In genomic region chrX:5746864-5747861, dm6 we compare ENCODE assay signal across 1 fruit fly cellular context.
A peak's percentile ranks its signal among the peaks of the same experiment; 100 is the strongest.
TF ChIP-seq lines count a peak whose summit lies in the region.

TSS of gene IntS6 (minus strand) at chrX:5747254.
TSS of gene Rtel1 (plus strand) at chrX:5747747.

TF ChIP-seq in whole organism, embryonic, 481 proteins besides CTCF, POLR2A, EP300 and RAD21 (continued from another document and continues in another):
- TF ChIP-seq bowl (GFP tag; IDR thresholded peaks at IDR 0.05; lab: Robert Waterston, UW) (peak; percentile 62; the same call in 1 of the 2 replicates), CG1603 (tag; optimal IDR thresholded peaks at IDR 0.05; lab: Kevin White, UChicago) (peak; percentile 91), trh (GFP tag; optimal IDR thresholded peaks at IDR 0.05; lab: Kevin White, UChicago) (peak; percentile 51), tio (GFP tag; optimal IDR thresholded peaks at IDR 0.05; lab: Kevin White, UChicago) (peak; percentile 89), CG2202 (tag; optimal IDR thresholded peaks at IDR 0.05; lab: Kevin White, UChicago) (peak; percentile 56), CG9437 (GFP tag; optimal IDR thresholded peaks at IDR 0.05; lab: Kevin White, UChicago) (peak; percentile 81), pita (GFP tag; optimal IDR thresholded peaks at IDR 0.05; lab: Kevin White, UChicago) (no peak), lab (GFP tag; optimal IDR thresholded peaks at IDR 0.05; lab: Kevin White, UChicago) (peak; percentile 89), H15 (GFP tag; IDR thresholded peaks at IDR 0.05; lab: Robert Waterston, UW) (peak; percentile 68; the same call in 2 of the 3 replicates), Gug (GFP tag; IDR thresholded peaks at IDR 0.05; lab: Robert Waterston, UW) (peak; percentile 90), CG6689 (GFP tag; IDR thresholded peaks at IDR 0.05; lab: Robert Waterston, UW) (peak; percentile 90), CG5180 (GFP tag; optimal IDR thresholded peaks at IDR 0.05; lab: Kevin White, UChicago) (peak; percentile 61), CG14667 (GFP tag; IDR thresholded peaks at IDR 0.05; lab: Robert Waterston, UW) (peak; percentile 82), Adf1 (GFP tag; IDR thresholded peaks at IDR 0.05; lab: Robert Waterston, UW) (peak; percentile 73), Jarid2 (GFP tag; optimal IDR thresholded peaks at IDR 0.05; lab: Kevin White, UChicago) (peak; percentile 47), CG13894 (tag; optimal IDR thresholded peaks at IDR 0.05; lab: Kevin White, UChicago) (peak; percentile 88), CG34376 (GFP tag; optimal IDR thresholded peaks at IDR 0.05; lab: Kevin White, UChicago) (peak; percentile 98), CG18476 (GFP tag; optimal IDR thresholded peaks at IDR 0.05; lab: Kevin White, UChicago) (peak; percentile 87), aop (GFP tag; IDR thresholded peaks at IDR 0.05; lab: Robert Waterston, UW) (no peak), gt (GFP tag; IDR thresholded peaks at IDR 0.05; lab: Robert Waterston, UW) (peak; percentile 61; the same call in 1 of the 2 replicates), fd96Cb (tag; optimal IDR thresholded peaks at IDR 0.05; lab: Kevin White, UChicago) (peak; percentile 88), CG12155 (GFP tag; optimal IDR thresholded peaks at IDR 0.05; lab: Kevin White, UChicago) (peak; percentile 90), stwl (tag; optimal IDR thresholded peaks at IDR 0.05; lab: Kevin White, UChicago) (no peak), Sry-δ (GFP tag; optimal IDR thresholded peaks at IDR 0.05; lab: Kevin White, UChicago) (peak; percentile 65), fd102C (GFP tag; optimal IDR thresholded peaks at IDR 0.05; lab: Kevin White, UChicago) (peak; percentile 4), HmgZ (tag; optimal IDR thresholded peaks at IDR 0.05; lab: Kevin White, UChicago) (peak; percentile 92), bbx (GFP tag; IDR thresholded peaks at IDR 0.05; lab: Robert Waterston, UW; ENCODE audit: partially characterized antibody) (peak; percentile 42; the same call in 1 of the 2 replicates), CG1529 (GFP tag; optimal IDR thresholded peaks at IDR 0.05; lab: Kevin White, UChicago) (peak; percentile 80), CG18764 (GFP tag; optimal IDR thresholded peaks at IDR 0.05; lab: Kevin White, UChicago) (peak; percentile 84), al (GFP tag; IDR thresholded peaks at IDR 0.05; lab: Robert Waterston, UW) (peak; percentile 91), unc-4 (GFP tag; IDR thresholded peaks at IDR 0.05; lab: Robert Waterston, UW; ENCODE audit: partially characterized antibody) (no peak), bab2 (GFP tag; optimal IDR thresholded peaks at IDR 0.05; lab: Kevin White, UChicago) (peak; percentile 93), gcm (GFP tag; optimal IDR thresholded peaks at IDR 0.05; lab: Kevin White, UChicago) (peak; percentile 81), chm (GFP tag; IDR thresholded peaks at IDR 0.05; lab: Robert Waterston, UW) (peak; percentile 73), CG17328 (GFP tag; IDR thresholded peaks at IDR 0.05; lab: Robert Waterston, UW) (peak; percentile 81), phol (tag; optimal IDR thresholded peaks at IDR 0.05; lab: Kevin White, UChicago) (peak; percentile 89), CG12769 (tag; optimal IDR thresholded peaks at IDR 0.05; lab: Kevin White, UChicago) (peak; percentile 96), wek (GFP tag; optimal IDR thresholded peaks at IDR 0.05; lab: Kevin White, UChicago) (peak; percentile 71), schlank (tag; optimal IDR thresholded peaks at IDR 0.05; lab: Kevin White, UChicago) (peak; percentile 86), CG6765 (GFP tag; optimal IDR thresholded peaks at IDR 0.05; lab: Kevin White, UChicago) (peak; percentile 67), CG4730 (GFP tag; IDR thresholded peaks at IDR 0.05; lab: Robert Waterston, UW) (peak; percentile 80), tup (GFP tag; optimal IDR thresholded peaks at IDR 0.05; lab: Kevin White, UChicago) (peak; percentile 72), Hmx (GFP tag; optimal IDR thresholded peaks at IDR 0.05; lab: Kevin White, UChicago) (peak; percentile 82), Atf-2 (GFP tag; optimal IDR thresholded peaks at IDR 0.05; lab: Kevin White, UChicago) (peak; percentile 85), CG6254 (GFP tag; optimal IDR thresholded peaks at IDR 0.05; lab: Kevin White, UChicago) (peak; percentile 43), CG4707 (GFP tag; optimal IDR thresholded peaks at IDR 0.05; lab: Kevin White, UChicago) (peak; percentile 81), Tbp (GFP tag; optimal IDR thresholded peaks at IDR 0.05; lab: Kevin White, UChicago) (no peak), CG8765 (GFP tag; IDR thresholded peaks at IDR 0.05; lab: Robert Waterston, UW) (peak; percentile 83), CG13296 (GFP tag; optimal IDR thresholded peaks at IDR 0.05; lab: Kevin White, UChicago) (peak; percentile 86), Kr (GFP tag; optimal IDR thresholded peaks at IDR 0.05; lab: Kevin White, UChicago) (peak; percentile 2), ranshi (GFP tag; IDR thresholded peaks at IDR 0.05; lab: Robert Waterston, UW) (peak; percentile 90), odd (GFP tag; optimal IDR thresholded peaks at IDR 0.05; lab: Kevin White, UChicago) (peak; percentile 75), tap (tag; optimal IDR thresholded peaks at IDR 0.05; lab: Kevin White, UChicago) (peak; percentile 86), Ravus (GFP tag; IDR thresholded peaks at IDR 0.05; lab: Robert Waterston, UW) (peak; percentile 69), CG14860 (GFP tag; IDR thresholded peaks at IDR 0.05; lab: Robert Waterston, UW; ENCODE audit: partially characterized antibody) (no peak), grn (GFP tag; optimal IDR thresholded peaks at IDR 0.05; lab: Kevin White, UChicago) (peak; percentile 77), Atf6 (GFP tag; IDR thresholded peaks at IDR 0.05; lab: Robert Waterston, UW) (peak; percentile 89), CG5245 (GFP tag; optimal IDR thresholded peaks at IDR 0.05; lab: Kevin White, UChicago) (peak; percentile 72), CG15011 (GFP tag; optimal IDR thresholded peaks at IDR 0.05; lab: Kevin White, UChicago) (peak; percentile 71), sim (GFP tag; IDR thresholded peaks at IDR 0.05; lab: Robert Waterston, UW) (peak; percentile 49; the same call in 1 of the 2 replicates), HLH54F (GFP tag; optimal IDR thresholded peaks at IDR 0.05; lab: Kevin White, UChicago) (peak; percentile 94), CG6854 (GFP tag; optimal IDR thresholded peaks at IDR 0.05; lab: Kevin White, UChicago) (peak; percentile 57), CkIIα-i1 (GFP tag; IDR thresholded peaks at IDR 0.05; lab: Robert Waterston, UW) (no peak; the same call in 1 of the 2 replicates), CG17568 (GFP tag; optimal IDR thresholded peaks at IDR 0.05; lab: Kevin White, UChicago) (peak; percentile 84), CG8924 (tag; optimal IDR thresholded peaks at IDR 0.05; lab: Kevin White, UChicago) (peak; percentile 91), CG18619 (GFP tag; optimal IDR thresholded peaks at IDR 0.05; lab: Kevin White, UChicago) (peak; percentile 89), CG4360 (GFP tag; IDR thresholded peaks at IDR 0.05; lab: Robert Waterston, UW) (peak; percentile 74), CG2199 (GFP tag; IDR thresholded peaks at IDR 0.05; lab: Robert Waterston, UW) (0 out of 3 replicates have a peak, but pooled peaks have one; percentile 27), gce (GFP tag; IDR thresholded peaks at IDR 0.05; lab: Robert Waterston, UW) (peak; percentile 76; the same call in 1 of the 3 replicates), C15 (GFP tag; IDR thresholded peaks at IDR 0.05; lab: Robert Waterston, UW) (peak; percentile 82; the same call in 2 of the 3 replicates), CG9817 (tag; optimal IDR thresholded peaks at IDR 0.05; lab: Kevin White, UChicago) (peak; percentile 94), Bteb2 (GFP tag; optimal IDR thresholded peaks at IDR 0.05; lab: Kevin White, UChicago) (peak; percentile 86), bsh (GFP tag; optimal IDR thresholded peaks at IDR 0.05; lab: Kevin White, UChicago) (peak; percentile 51 to 87), grau (tag; optimal IDR thresholded peaks at IDR 0.05; lab: Kevin White, UChicago) (peak; percentile 100), ewg (GFP tag; optimal IDR thresholded peaks at IDR 0.05; lab: Kevin White, UChicago) (peak; percentile 70), CG17361 (GFP tag; IDR thresholded peaks at IDR 0.05; lab: Robert Waterston, UW) (peak; percentile 93), sug (tag; optimal IDR thresholded peaks at IDR 0.05; lab: Kevin White, UChicago) (peak; percentile 91), Rfx (GFP tag; IDR thresholded peaks at IDR 0.05; lab: Robert Waterston, UW) (peak; percentile 94), crol (GFP tag; IDR thresholded peaks at IDR 0.05; lab: Robert Waterston, UW) (peak; percentile 65), CG34422 (GFP tag; IDR thresholded peaks at IDR 0.05; lab: Robert Waterston, UW) (peak; percentile 83), maf-S (GFP tag; optimal IDR thresholded peaks at IDR 0.05; lab: Kevin White, UChicago) (peak; percentile 89), sisA (GFP tag; IDR thresholded peaks at IDR 0.05; lab: Robert Waterston, UW) (peak; percentile 93), bigmax (GFP tag; optimal IDR thresholded peaks at IDR 0.05; lab: Kevin White, UChicago) (no peak), CG33557 (GFP tag; optimal IDR thresholded peaks at IDR 0.05; lab: Kevin White, UChicago) (peak; percentile 87), btn (GFP tag; optimal IDR thresholded peaks at IDR 0.05; lab: Kevin White, UChicago) (peak; percentile 76), wor (GFP tag; IDR thresholded peaks at IDR 0.05; lab: Robert Waterston, UW) (peak; percentile 85), sima (GFP tag; optimal IDR thresholded peaks at IDR 0.05; lab: Kevin White, UChicago) (peak; percentile 65), CG17385 (GFP tag; optimal IDR thresholded peaks at IDR 0.05; lab: Kevin White, UChicago) (peak; percentile 95), Optix (GFP tag; IDR thresholded peaks at IDR 0.05; lab: Robert Waterston, UW) (peak; percentile 81), CG31365 (tag; optimal IDR thresholded peaks at IDR 0.05; lab: Kevin White, UChicago) (peak; percentile 71), Bgb (GFP tag; IDR thresholded peaks at IDR 0.05; lab: Robert Waterston, UW; ENCODE audit: partially characterized antibody) (peak; percentile 44; the same call in 1 of the 2 replicates), zf30C (GFP tag; optimal IDR thresholded peaks at IDR 0.05; lab: Kevin White, UChicago) (no peak), CG13624 (GFP tag; optimal IDR thresholded peaks at IDR 0.05; lab: Kevin White, UChicago) (peak; percentile 89), CG18262 (tag; optimal IDR thresholded peaks at IDR 0.05; lab: Kevin White, UChicago) (peak; percentile 87), CG15479 (GFP tag; optimal IDR thresholded peaks at IDR 0.05; lab: Kevin White, UChicago) (peak; percentile 75), ken (GFP tag; IDR thresholded peaks at IDR 0.05; lab: Robert Waterston, UW) (peak; percentile 88), fru (optimal IDR thresholded peaks at IDR 0.05; lab: Kevin White, UChicago) (no peak), CG12299 (tag; optimal IDR thresholded peaks at IDR 0.05; lab: Kevin White, UChicago) (peak; percentile 91), chinmo (GFP tag; IDR thresholded peaks at IDR 0.05; lab: Robert Waterston, UW; ENCODE audit: partially characterized antibody) (peak; percentile 100), CG3726 (GFP tag; IDR thresholded peaks at IDR 0.05; lab: Robert Waterston, UW) (peak; percentile 85), stc (GFP tag; IDR thresholded peaks at IDR 0.05; lab: Robert Waterston, UW) (peak; percentile 84), CG8944 (GFP tag; optimal IDR thresholded peaks at IDR 0.05; lab: Kevin White, UChicago) (peak; percentile 92), da (GFP tag; optimal IDR thresholded peaks at IDR 0.05; lab: Kevin White, UChicago) (peak; percentile 66), Meics (GFP tag; optimal IDR thresholded peaks at IDR 0.05; lab: Kevin White, UChicago) (peak; percentile 90), Dek (tag; optimal IDR thresholded peaks at IDR 0.05; lab: Kevin White, UChicago) (peak; percentile 90), Camta (GFP tag; optimal IDR thresholded peaks at IDR 0.05; lab: Kevin White, UChicago) (peak; percentile 89), sqz (GFP tag; optimal IDR thresholded peaks at IDR 0.05; lab: Kevin White, UChicago) (peak; percentile 60), sc (optimal IDR thresholded peaks at IDR 0.05; lab: Kevin White, UChicago) (no peak), sc (GFP tag; optimal IDR thresholded peaks at IDR 0.05; lab: Kevin White, UChicago) (peak; percentile 74), Xrp1 (GFP tag; IDR thresholded peaks at IDR 0.05; lab: Robert Waterston, UW) (peak; percentile 91), Sry-β (GFP tag; optimal IDR thresholded peaks at IDR 0.05; lab: Kevin White, UChicago) (peak; percentile 40), Spps (tag; optimal IDR thresholded peaks at IDR 0.05; lab: Kevin White, UChicago) (peak; percentile 64), CG12104 (GFP tag; optimal IDR thresholded peaks at IDR 0.05; lab: Kevin White, UChicago) (peak; percentile 77), CG31224 (GFP tag; IDR thresholded peaks at IDR 0.05; lab: Robert Waterston, UW) (peak; percentile 87), ttk (GFP tag; IDR thresholded peaks at IDR 0.05; lab: Robert Waterston, UW) (peak; percentile 87), ato (GFP tag; IDR thresholded peaks at IDR 0.05; lab: Robert Waterston, UW; ENCODE audit: partially characterized antibody) (no peak), CG10959 (GFP tag; IDR thresholded peaks at IDR 0.05; lab: Robert Waterston, UW) (peak; percentile 61), ems (GFP tag; optimal IDR thresholded peaks at IDR 0.05; lab: Kevin White, UChicago) (peak; percentile 90), amos (GFP tag; IDR thresholded peaks at IDR 0.05; lab: Robert Waterston, UW; ENCODE audit: partially characterized antibody) (peak; percentile 44; the same call in 1 of the 2 replicates), sr (GFP tag; IDR thresholded peaks at IDR 0.05; lab: Robert Waterston, UW) (peak; percentile 63; the same call in 1 of the 3 replicates), gcm2 (GFP tag; optimal IDR thresholded peaks at IDR 0.05; lab: Kevin White, UChicago) (no peak), zfh2 (GFP tag; optimal IDR thresholded peaks at IDR 0.05; lab: Kevin White, UChicago) (peak; percentile 95), Vsx1 (GFP tag; optimal IDR thresholded peaks at IDR 0.05; lab: Kevin White, UChicago) (peak; percentile 60), CG32767 (GFP tag; IDR thresholded peaks at IDR 0.05; lab: Robert Waterston, UW) (peak; percentile 75), Hmr (GFP tag; optimal IDR thresholded peaks at IDR 0.05; lab: Kevin White, UChicago) (peak; percentile 86), Oli (tag; optimal IDR thresholded peaks at IDR 0.05; lab: Kevin White, UChicago) (peak; percentile 89), slou (GFP tag; optimal IDR thresholded peaks at IDR 0.05; lab: Kevin White, UChicago) (peak; percentile 79), CG3281 (GFP tag; optimal IDR thresholded peaks at IDR 0.05; lab: Kevin White, UChicago) (peak; percentile 91), ara (GFP tag; IDR thresholded peaks at IDR 0.05; lab: Robert Waterston, UW) (peak; percentile 72)
